Worm (Caenorhabditis elegans) whole organism, L2 larva: Measurements from ENCODE around the gene ins-7.
A peak's percentile ranks its signal among the peaks of the same experiment; 100 is the strongest.

Source experiments
- C34F6.9 ChIP-seq: fragments of 150-350 bp; optimal IDR thresholded peaks from 2 replicates; lab custom pipeline; 2014; ENCODE audit warnings: missing biosample characterization, missing genetic modification characterization
- F13H6.1 ChIP-seq: sonication (generic microtip); optimal IDR thresholded peaks from 2 replicates; lab custom pipeline; 2016; ENCODE audit warnings: missing genetic modification characterization, missing compliant biosample characterization
- Y55F3AM.14 ChIP-seq: fragments of 200-800 bp; sonication (Bioruptor generic); optimal IDR thresholded peaks from 2 replicates; lab custom pipeline; 2018; ENCODE audit warnings: mild to moderate bottlenecking, missing genetic modification characterization, missing compliant biosample characterization
- ama-1 ChIP-seq: fragments of 150-350 bp; optimal IDR thresholded peaks from 2 replicates; lab custom pipeline; 2018; ENCODE audit warnings: inconsistent platforms
- blmp-1 ChIP-seq: sonication (generic microtip); optimal IDR thresholded peaks from 2 replicates; lab custom pipeline; 2017; ENCODE audit warnings: missing genetic modification characterization, mild to moderate bottlenecking, missing compliant biosample characterization, antibody characterized with exemption, moderate library complexity; ENCODE audit not compliant: insufficient read depth
- crh-2 ChIP-seq: sonication (generic microtip); optimal IDR thresholded peaks from 2 replicates; lab custom pipeline; 2017; ENCODE audit warnings: missing biosample characterization, missing genetic modification characterization
- dmd-4 ChIP-seq: sonication (generic microtip); optimal IDR thresholded peaks from 2 replicates; lab custom pipeline; 2017; ENCODE audit warnings: missing biosample characterization, missing genetic modification characterization
- egl-27 ChIP-seq: sonication (generic microtip); optimal IDR thresholded peaks from 3 replicates; lab custom pipeline; 2017; ENCODE audit warnings: missing biosample characterization, missing genetic modification reagents, missing genetic modification characterization
- elt-1 ChIP-seq: fragments of 150-350 bp; optimal IDR thresholded peaks from 2 replicates; lab custom pipeline; 2014; ENCODE audit warnings: missing biosample characterization, missing genetic modification characterization
- fos-1 ChIP-seq: fragments of 150-350 bp; optimal IDR thresholded peaks from 2 replicates; lab custom pipeline; 2014; ENCODE audit warnings: missing biosample characterization, missing genetic modification characterization
- lin-11 ChIP-seq: fragments of 150-350 bp; sonication (generic microtip); optimal IDR thresholded peaks from 2 replicates; lab custom pipeline; 2014; ENCODE audit warnings: missing biosample characterization, missing genetic modification characterization, inconsistent platforms, mixed read lengths
- lin-39 ChIP-seq: fragments of 150-350 bp; optimal IDR thresholded peaks from 2 replicates; lab custom pipeline; 2014; ENCODE audit warnings: missing biosample characterization, missing genetic modification reagents, missing genetic modification characterization
- lsy-2 ChIP-seq, 2 experiments: fragments of 150-350 bp in 1 of 2; sonication (generic microtip) in 1 of 2; optimal IDR thresholded peaks; 2 replicates each; lab custom pipeline; 2014 to 2017; ENCODE audit warnings: missing biosample characterization in 2 of 2, missing genetic modification characterization in 2 of 2
- mab-5 ChIP-seq: fragments of 150-350 bp; optimal IDR thresholded peaks from 2 replicates; lab custom pipeline; 2014; ENCODE audit warnings: missing biosample characterization, missing genetic modification characterization
- mbf-1 ChIP-seq: sonication (generic microtip); optimal IDR thresholded peaks from 2 replicates; lab custom pipeline; 2017; ENCODE audit warnings: missing biosample characterization, missing genetic modification characterization
- nhr-10 ChIP-seq: sonication (generic microtip); optimal IDR thresholded peaks from 2 replicates; lab custom pipeline; 2017; ENCODE audit warnings: missing biosample characterization, missing genetic modification characterization
- nhr-11 ChIP-seq: fragments of 150-350 bp; optimal IDR thresholded peaks from 2 replicates; lab custom pipeline; 2014; ENCODE audit warnings: missing biosample characterization, missing genetic modification characterization
- nhr-12 ChIP-seq: fragments of 150-350 bp; optimal IDR thresholded peaks from 2 replicates; lab custom pipeline; 2014; ENCODE audit warnings: missing biosample characterization, missing genetic modification characterization
- nhr-129 ChIP-seq: fragments of 150-350 bp; optimal IDR thresholded peaks from 2 replicates; lab custom pipeline; 2014; ENCODE audit warnings: missing biosample characterization, missing genetic modification characterization
- nhr-21 ChIP-seq: fragments of 150-350 bp; optimal IDR thresholded peaks from 2 replicates; lab custom pipeline; 2014; ENCODE audit warnings: missing biosample characterization, missing genetic modification characterization
- nhr-23 ChIP-seq: fragments of 150-350 bp; optimal IDR thresholded peaks from 2 replicates; lab custom pipeline; 2014; ENCODE audit warnings: missing biosample characterization, missing genetic modification reagents, missing genetic modification characterization
- nhr-237 ChIP-seq: fragments of 150-350 bp; optimal IDR thresholded peaks from 2 replicates; lab custom pipeline; 2014; ENCODE audit warnings: missing biosample characterization, missing genetic modification characterization
- nhr-77 ChIP-seq: fragments of 150-350 bp; optimal IDR thresholded peaks from 2 replicates; lab custom pipeline; 2014; ENCODE audit warnings: missing biosample characterization, missing genetic modification characterization
- sem-4 ChIP-seq: fragments of 150-350 bp; optimal IDR thresholded peaks from 2 replicates; lab custom pipeline; 2014; ENCODE audit warnings: missing biosample characterization, missing genetic modification reagents, missing genetic modification characterization
- skn-1 ChIP-seq: sonication (generic microtip); optimal IDR thresholded peaks from 2 replicates; lab custom pipeline; 2017; ENCODE audit warnings: missing biosample characterization, missing genetic modification characterization
- sma-3 ChIP-seq: sonication (generic microtip); optimal IDR thresholded peaks from 2 replicates; lab custom pipeline; 2016; ENCODE audit warnings: missing genetic modification reagents, missing genetic modification characterization, missing compliant biosample characterization
- sma-9 ChIP-seq, 2 experiments: fragments of 150-350 bp in 1 of 2; sonication (generic microtip) in 1 of 2; optimal IDR thresholded peaks; 2 replicates each; lab custom pipeline; 2014 to 2016; ENCODE audit warnings: missing genetic modification characterization in 2 of 2, mild to moderate bottlenecking in 1 of 2, missing biosample characterization in 1 of 2, missing compliant biosample characterization in 1 of 2, missing genetic modification reagents in 1 of 2, moderate library complexity in 1 of 2
- snpc-4 ChIP-seq: fragments of 150-350 bp; optimal IDR thresholded peaks from 2 replicates; lab custom pipeline; 2014; ENCODE audit warnings: missing biosample characterization, missing genetic modification characterization
- unc-39 ChIP-seq: fragments of 150-350 bp; optimal IDR thresholded peaks from 2 replicates; lab custom pipeline; 2014; ENCODE audit warnings: missing biosample characterization, missing genetic modification characterization
- unc-55 ChIP-seq: fragments of 150-350 bp; sonication (generic microtip); optimal IDR thresholded peaks from 3 replicates; lab custom pipeline; 2014; ENCODE audit warnings: missing biosample characterization, missing genetic modification reagents, missing genetic modification characterization
- ztf-1 ChIP-seq: fragments of 200-800 bp; sonication (Bioruptor generic); conservative IDR thresholded peaks from 2 replicates; pipeline ENCODE4 v1.3.6; 2022; ENCODE audit warnings: missing genetic modification characterization, missing compliant biosample characterization
- ztf-11 ChIP-seq: sonication (generic microtip); optimal IDR thresholded peaks from 2 replicates; lab custom pipeline; 2017; ENCODE audit warnings: missing biosample characterization, missing genetic modification characterization
- ztf-4 ChIP-seq: fragments of 150-350 bp; optimal IDR thresholded peaks from 2 replicates; lab custom pipeline; 2014; ENCODE audit warnings: missing biosample characterization, missing genetic modification characterization

The ins-7 gene

ce11 chrIV:9648682-9649081 lies 34.0 kb downstream of the ins-7 start, which contains the start of gene srm-3:
srm-3 (plus strand) TSS chrIV:9648982.
- TF ChIP-seq mbf-1 (tag; lab: Kevin White, UChicago), result no peak
- no peak for TF ChIP-seq ztf-4
- no peak for TF ChIP-seq C34F6.9 (tag; lab: Kevin White, UChicago)
- no peak for TF ChIP-seq Y55F3AM.14 (GFP tag; lab: Kevin White, UChicago)
- TF ChIP-seq lsy-2 (tag; optimal IDR thresholded peaks at IDR 0.05; lab: Kevin White, UChicago), result no peak
- no peak for TF ChIP-seq F13H6.1 (tag; lab: Kevin White, UChicago)
- no peak for TF ChIP-seq sma-9 (GFP tag; optimal IDR thresholded peaks at IDR 0.05; lab: Kevin White, UChicago)
- TF ChIP-seq sma-9 (tag; optimal IDR thresholded peaks at IDR 0.05; lab: Kevin White, UChicago), result no peak
- no peak for TF ChIP-seq crh-2

- TF ChIP-seq unc-39 (tag; lab: Kevin White, UChicago) (no peak), crh-2 (peak; percentile 78), lsy-2 (tag; optimal IDR thresholded peaks at IDR 0.05; lab: Kevin White, UChicago) (peak in 1 of 2 experiments; percentile 41), nhr-129 (tag; lab: Kevin White, UChicago) (peak; percentile 31), lin-11 (tag; lab: Kevin White, UChicago) (no peak), C34F6.9 (tag; lab: Kevin White, UChicago) (peak; percentile 81), nhr-21 (tag; lab: Kevin White, UChicago) (peak; percentile 2), F13H6.1 (tag; lab: Kevin White, UChicago) (peak; percentile 42), unc-55 (GFP tag; lab: Kevin White, UChicago) (peak; percentile 48), blmp-1 (tag; lab: Kevin White, UChicago) (peak; percentile 50), fos-1 (peak; percentile 54), ztf-11 (tag; lab: Kevin White, UChicago) (no peak), nhr-11 (tag; lab: Kevin White, UChicago) (no peak), dmd-4 (no peak), sma-3 (GFP tag; lab: Kevin White, UChicago) (peak; percentile 1), nhr-12 (tag; lab: Kevin White, UChicago) (no peak), sma-9 (GFP tag; optimal IDR thresholded peaks at IDR 0.05; lab: Kevin White, UChicago) (peak; percentile 51), sma-9 (tag; optimal IDR thresholded peaks at IDR 0.05; lab: Kevin White, UChicago) (no peak)
These were observed 34.8 kb downstream of the ins-7 start, which contains the start of gene amph-1 for ce11 chrIV:9647789-9648361. amph-1 (minus strand) TSS chrIV:9647873.

- TF ChIP-seq ama-1 (lab: Kevin White, UChicago), result no peak
- TF ChIP-seq nhr-10 (tag; lab: Kevin White, UChicago), result no peak
- no peak for TF ChIP-seq nhr-129 (tag; lab: Kevin White, UChicago)
- no peak for TF ChIP-seq sem-4
- no peak for TF ChIP-seq lin-39 (tag; lab: Kevin White, UChicago)
- TF ChIP-seq skn-1 (tag; lab: Kevin White, UChicago), result no peak
- TF ChIP-seq lin-11 (tag; lab: Kevin White, UChicago), result no peak
- no peak for TF ChIP-seq sma-3 (GFP tag; lab: Kevin White, UChicago)
- no peak for TF ChIP-seq nhr-77
- TF ChIP-seq unc-39 (tag; lab: Kevin White, UChicago), result no peak
- TF ChIP-seq, all 48 proteins: peak for 0
These were observed 39.5 kb downstream of the ins-7 start, which contains the start of gene degl-2 for ce11 chrIV:9643188-9643587. degl-2 (plus strand) TSS chrIV:9643488.

ce11 chrIV:9641925-9642324 lies 40.7 kb downstream of the ins-7 start, which contains the start of gene del-2:
del-2 (minus strand) TSS chrIV:9642025.
- TF ChIP-seq F13H6.1 (tag; lab: Kevin White, UChicago), result no peak
- no peak for TF ChIP-seq ztf-4
- no peak for TF ChIP-seq lin-11 (tag; lab: Kevin White, UChicago)
- TF ChIP-seq nhr-10 (tag; lab: Kevin White, UChicago), result no peak
- TF ChIP-seq elt-1 (tag; lab: Kevin White, UChicago), result no peak

ce11 chrIV:9634848-9635247 lies 47.8 kb downstream of the ins-7 start, which contains the start of gene mca-1:
mca-1 (minus strand) TSS chrIV:9634948.
- TF ChIP-seq ztf-1 (GFP tag; lab: Robert Waterston, UW) (no peak), blmp-1 (tag; lab: Kevin White, UChicago) (no peak), Y55F3AM.14 (GFP tag; lab: Kevin White, UChicago) (no peak), snpc-4 (tag; lab: Kevin White, UChicago) (no peak), nhr-23 (tag; lab: Kevin White, UChicago) (no peak), unc-55 (GFP tag; lab: Kevin White, UChicago) (no peak), mab-5 (no peak), ztf-11 (tag; lab: Kevin White, UChicago) (no peak), crh-2 (no peak), elt-1 (tag; lab: Kevin White, UChicago) (no peak), nhr-237 (tag; lab: Kevin White, UChicago) (no peak), egl-27 (no peak)
